Worm (Caenorhabditis elegans) whole organism, late embryonic: Measurements from ENCODE around the gene F31F6.1.

Experiments used
- C08G9.2 ChIP-seq: sonication (generic microtip); optimal IDR thresholded peaks from 2 replicates; lab custom pipeline; 2016; ENCODE audit warnings: mild to moderate bottlenecking, missing genetic modification characterization, moderate library complexity, missing compliant biosample characterization
- C38D4.7 ChIP-seq: fragments of 200-800 bp; sonication (Bioruptor generic); optimal IDR thresholded peaks from 2 replicates; lab custom pipeline; 2018; ENCODE audit warnings: mild to moderate bottlenecking, missing genetic modification characterization, moderate library complexity, missing compliant biosample characterization
- K09A11.1 ChIP-seq: sonication (generic microtip); optimal IDR thresholded peaks from 2 replicates; lab custom pipeline; 2017; ENCODE audit warnings: antibody characterized with exemption, mild to moderate bottlenecking, missing genetic modification characterization, missing compliant biosample characterization; ENCODE audit not compliant: insufficient read depth
- Y22D7AL.16 ChIP-seq: sonication (generic microtip); optimal IDR thresholded peaks from 2 replicates; lab custom pipeline; 2016; ENCODE audit warnings: missing genetic modification characterization, missing compliant biosample characterization
- ahr-1 ChIP-seq: sonication (generic microtip); optimal IDR thresholded peaks from 2 replicates; lab custom pipeline; 2016; ENCODE audit warnings: missing genetic modification characterization, missing compliant biosample characterization
- ceh-22 ChIP-seq: sonication (generic microtip); optimal IDR thresholded peaks from 2 replicates; lab custom pipeline; 2017; ENCODE audit warnings: missing biosample characterization, missing genetic modification characterization
- ceh-24 ChIP-seq: sonication (generic microtip); optimal IDR thresholded peaks from 2 replicates; lab custom pipeline; 2016; ENCODE audit warnings: mild to moderate bottlenecking, missing genetic modification characterization, missing compliant biosample characterization
- ceh-30 ChIP-seq: fragments of 150-350 bp; optimal IDR thresholded peaks from 2 replicates; lab custom pipeline; 2014; ENCODE audit warnings: missing biosample characterization, missing genetic modification characterization
- ceh-31 ChIP-seq: sonication (generic microtip); optimal IDR thresholded peaks from 2 replicates; lab custom pipeline; 2016; ENCODE audit warnings: missing genetic modification characterization, missing compliant biosample characterization
- ceh-34 ChIP-seq: sonication (generic microtip); optimal IDR thresholded peaks from 2 replicates; lab custom pipeline; 2016; ENCODE audit warnings: mild to moderate bottlenecking, missing genetic modification characterization, missing compliant biosample characterization
- ceh-45 ChIP-seq: fragments of 200-800 bp; sonication (Bioruptor generic); IDR thresholded peaks from 2 replicates; pipeline ENCODE4 v1.3.6; 2022; ENCODE audit warnings: missing genetic modification reagents, missing genetic modification characterization, missing compliant biosample characterization
- che-1 ChIP-seq: sonication (generic microtip); optimal IDR thresholded peaks from 2 replicates; lab custom pipeline; 2016; ENCODE audit warnings: mild to moderate bottlenecking, missing genetic modification characterization, missing compliant biosample characterization
- ets-4 ChIP-seq: sonication (generic microtip); optimal IDR thresholded peaks from 2 replicates; lab custom pipeline; 2016; ENCODE audit warnings: missing genetic modification characterization, missing compliant biosample characterization
- fkh-10 ChIP-seq: fragments of 150-350 bp; optimal IDR thresholded peaks from 2 replicates; lab custom pipeline; 2014; ENCODE audit warnings: missing biosample characterization, missing genetic modification reagents, missing genetic modification characterization
- fkh-6 ChIP-seq: sonication (generic microtip); optimal IDR thresholded peaks from 2 replicates; lab custom pipeline; 2016; ENCODE audit warnings: missing genetic modification characterization, missing compliant biosample characterization
- gmeb-2 ChIP-seq: sonication (generic microtip); optimal IDR thresholded peaks from 2 replicates; lab custom pipeline; 2016; ENCODE audit warnings: missing genetic modification characterization, inconsistent platforms, missing compliant biosample characterization
- hlh-15 ChIP-seq: sonication (generic microtip); optimal IDR thresholded peaks from 2 replicates; lab custom pipeline; 2016; ENCODE audit warnings: missing genetic modification characterization, missing compliant biosample characterization
- hlh-30 ChIP-seq: sonication (generic microtip); optimal IDR thresholded peaks from 2 replicates; lab custom pipeline; 2017; ENCODE audit warnings: antibody characterized with exemption, missing genetic modification characterization, missing compliant biosample characterization; ENCODE audit not compliant: insufficient read depth
- hlh-8 ChIP-seq: sonication (generic microtip); optimal IDR thresholded peaks from 2 replicates; lab custom pipeline; 2016; ENCODE audit warnings: missing genotype, missing genetic modification characterization, missing compliant biosample characterization
- lin-11 ChIP-seq: fragments of 200-800 bp; sonication (Bioruptor generic); optimal IDR thresholded peaks from 2 replicates; lab custom pipeline; 2018; ENCODE audit warnings: mild to moderate bottlenecking, missing genetic modification characterization, missing compliant biosample characterization
- nfya-1 ChIP-seq: sonication (generic microtip); optimal IDR thresholded peaks from 2 replicates; lab custom pipeline; 2017; ENCODE audit warnings: missing genetic modification characterization, mild to moderate bottlenecking, missing compliant biosample characterization, antibody characterized with exemption, moderate library complexity
- nhr-11 ChIP-seq: fragments of 150-350 bp; optimal IDR thresholded peaks from 2 replicates; lab custom pipeline; 2014; ENCODE audit warnings: missing biosample characterization, missing genetic modification characterization
- nhr-232 ChIP-seq: sonication (generic microtip); optimal IDR thresholded peaks from 2 replicates; lab custom pipeline; 2016; ENCODE audit warnings: missing genetic modification characterization, missing compliant biosample characterization
- npax-4 ChIP-seq: sonication (generic microtip); optimal IDR thresholded peaks from 2 replicates; lab custom pipeline; 2016; ENCODE audit warnings: missing genetic modification characterization, missing compliant biosample characterization
- pag-3 ChIP-seq: sonication (generic microtip); optimal IDR thresholded peaks from 2 replicates; lab custom pipeline; 2016; ENCODE audit warnings: missing compliant biosample characterization, missing genetic modification characterization, borderline replicate concordance
- pat-9 ChIP-seq: fragments of 200-800 bp; sonication (Bioruptor generic); optimal IDR thresholded peaks from 2 replicates; lab custom pipeline; 2018; ENCODE audit warnings: mild to moderate bottlenecking, missing genetic modification characterization, moderate library complexity, missing compliant biosample characterization
- pqm-1 ChIP-seq: sonication (generic microtip); optimal IDR thresholded peaks from 2 replicates; lab custom pipeline; 2016; ENCODE audit warnings: missing genetic modification characterization, missing compliant biosample characterization
- rnt-1 ChIP-seq: sonication (generic microtip); optimal IDR thresholded peaks from 2 replicates; lab custom pipeline; 2016; ENCODE audit warnings: missing genetic modification characterization, missing compliant biosample characterization
- sdc-2 ChIP-seq: sonication (generic microtip); optimal IDR thresholded peaks from 2 replicates; lab custom pipeline; 2016; ENCODE audit warnings: missing genotype, missing genetic modification characterization, missing compliant biosample characterization
- sox-2 ChIP-seq: fragments of 200-800 bp; sonication (Bioruptor generic); IDR thresholded peaks from 2 replicates; pipeline ENCODE4 v1.3.6; 2022; ENCODE audit warnings: missing genetic modification reagents, missing genetic modification characterization, missing compliant biosample characterization
- sox-4 ChIP-seq: sonication (generic microtip); optimal IDR thresholded peaks from 2 replicates; lab custom pipeline; 2017; ENCODE audit warnings: mild to moderate bottlenecking, missing genetic modification characterization, inconsistent platforms, missing compliant biosample characterization
- syd-9 ChIP-seq: sonication (generic microtip); optimal IDR thresholded peaks from 2 replicates; lab custom pipeline; 2016; ENCODE audit warnings: mild to moderate bottlenecking, missing genetic modification characterization, moderate library complexity, missing compliant biosample characterization
- tbx-2 ChIP-seq: sonication (generic microtip); optimal IDR thresholded peaks from 2 replicates; lab custom pipeline; 2016; ENCODE audit warnings: missing genetic modification characterization, missing compliant biosample characterization
- tbx-7 ChIP-seq: sonication (generic microtip); optimal IDR thresholded peaks from 2 replicates; lab custom pipeline; 2016; ENCODE audit warnings: missing genotype, missing genetic modification characterization, missing compliant biosample characterization
- unc-42 ChIP-seq: sonication (generic microtip); optimal IDR thresholded peaks from 2 replicates; lab custom pipeline; 2016; ENCODE audit warnings: missing genotype, missing genetic modification characterization, missing compliant biosample characterization
- unc-55 ChIP-seq: sonication (generic microtip); optimal IDR thresholded peaks from 2 replicates; lab custom pipeline; 2017; ENCODE audit warnings: missing biosample characterization, missing genetic modification reagents, missing genetic modification characterization
- unc-86 ChIP-seq: sonication (generic microtip); optimal IDR thresholded peaks from 2 replicates; lab custom pipeline; 2016; ENCODE audit warnings: missing genetic modification characterization, missing compliant biosample characterization
- zip-5 ChIP-seq: sonication (generic microtip); optimal IDR thresholded peaks from 2 replicates; lab custom pipeline; 2016; ENCODE audit warnings: missing genetic modification characterization, missing compliant biosample characterization

Gene F31F6.1

DNA sequence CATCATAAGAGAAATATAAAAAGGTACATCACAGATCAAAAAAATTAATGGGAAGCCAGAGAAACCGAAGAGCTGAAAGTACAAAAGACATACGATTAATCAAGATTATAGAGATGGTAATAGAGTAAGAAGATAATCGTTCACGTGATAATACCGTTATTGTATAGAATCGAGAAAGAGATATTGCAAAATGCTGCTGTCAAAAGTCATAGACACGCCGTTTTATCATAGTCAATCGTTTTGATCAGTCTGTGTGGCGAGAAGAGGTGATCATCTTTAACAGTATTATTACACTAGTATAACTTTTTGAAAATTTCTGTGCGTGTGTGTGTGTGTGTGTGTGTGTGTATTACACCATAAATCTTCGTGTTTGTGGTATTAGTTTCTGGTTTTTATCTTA, 26.3 kb upstream of the F31F6.1 start:
- no peak for TF ChIP-seq tbx-7 (tag; lab: Kevin White, UChicago)
- no peak for TF ChIP-seq tbx-2
- no peak for TF ChIP-seq syd-9 (tag; lab: Kevin White, UChicago)
- TF ChIP-seq Y22D7AL.16 (tag; lab: Kevin White, UChicago): no peak
- no peak for TF ChIP-seq unc-86 (tag; lab: Kevin White, UChicago)
- no peak for TF ChIP-seq npax-4 (tag; lab: Kevin White, UChicago)
- TF ChIP-seq ceh-22 (tag; lab: Kevin White, UChicago): no peak
- TF ChIP-seq hlh-15 (tag; lab: Kevin White, UChicago): no peak
- TF ChIP-seq C38D4.7 (GFP tag; lab: Kevin White, UChicago): no peak
- no peak for TF ChIP-seq sdc-2
- no peak for TF ChIP-seq sox-4 (tag; lab: Kevin White, UChicago)
- TF ChIP-seq ceh-45 (GFP tag; lab: Robert Waterston, UW): no peak
- no peak for TF ChIP-seq ceh-30 (tag; lab: Kevin White, UChicago)

DNA sequence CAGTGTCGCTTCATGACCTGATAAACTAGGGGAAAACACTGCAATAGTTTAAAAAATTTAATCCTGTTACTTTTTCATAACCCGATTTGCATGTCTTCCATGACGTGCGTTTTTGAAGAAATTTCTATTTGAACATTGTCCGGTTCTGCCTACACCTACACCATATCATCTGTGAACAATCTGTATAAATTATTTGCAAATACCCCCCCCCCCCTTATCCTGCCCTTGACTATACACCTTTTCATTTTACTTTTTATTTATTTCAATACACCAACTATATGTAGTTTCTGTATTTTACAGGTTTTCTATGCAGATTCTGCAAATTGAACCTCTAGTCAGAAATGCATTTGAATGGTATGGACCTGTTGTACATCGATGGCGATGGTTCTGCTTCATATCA, 20.1 kb upstream of the F31F6.1 start, which contains the start of gene daf-6:
daf-6 (plus strand) TSS at position 301 of the 400 bp plus-strand sequence.
- TF ChIP-seq hlh-15 (tag; lab: Kevin White, UChicago): no peak
- TF ChIP-seq hlh-30 (tag; lab: Kevin White, UChicago): no peak
- TF ChIP-seq sox-2 (GFP tag; lab: Robert Waterston, UW): no peak

- TF ChIP-seq pqm-1 (tag; lab: Kevin White, UChicago) (no peak), nfya-1 (tag; lab: Kevin White, UChicago) (no peak), nhr-11 (tag; lab: Kevin White, UChicago) (no peak), pag-3 (tag; lab: Kevin White, UChicago) (no peak), ceh-24 (tag; lab: Kevin White, UChicago) (no peak), pat-9 (tag; lab: Kevin White, UChicago) (no peak), ceh-45 (GFP tag; lab: Robert Waterston, UW) (no peak), K09A11.1 (tag; lab: Kevin White, UChicago) (no peak), ceh-34 (tag; lab: Kevin White, UChicago) (no peak), fkh-10 (GFP tag; lab: Kevin White, UChicago) (no peak), C08G9.2 (tag; lab: Kevin White, UChicago) (no peak), tbx-7 (tag; lab: Kevin White, UChicago) (no peak), zip-5 (tag; lab: Kevin White, UChicago) (no peak), hlh-30 (tag; lab: Kevin White, UChicago) (no peak), che-1 (no peak), nhr-232 (tag; lab: Kevin White, UChicago) (no peak), ets-4 (tag; lab: Kevin White, UChicago) (no peak), unc-42 (no peak), ceh-31 (no peak)
These were observed 17.8 kb upstream of the F31F6.1 start for ce11 chrX:14885855-14886254.

- TF ChIP-seq hlh-8 (tag; lab: Kevin White, UChicago): no peak
- TF ChIP-seq sox-4 (tag; lab: Kevin White, UChicago): no peak
- no peak for TF ChIP-seq ahr-1
- TF ChIP-seq unc-55 (GFP tag; lab: Kevin White, UChicago): no peak
- no peak for TF ChIP-seq pat-9 (tag; lab: Kevin White, UChicago)
- no peak for TF ChIP-seq lin-11
- no peak for TF ChIP-seq rnt-1
- TF ChIP-seq fkh-6 (tag; lab: Kevin White, UChicago): no peak
- no peak for TF ChIP-seq gmeb-2 (tag; lab: Kevin White, UChicago)
- TF ChIP-seq, all 69 proteins: peak for 0
These were observed 13.0 kb upstream of the F31F6.1 start, which contains the start of gene flp-8 for ce11 chrX:14881119-14881518. Gene flp-8 (plus strand): TSS chrX:14881419.
